Worm (Caenorhabditis elegans) whole organism, midembryonic: ENCODE data around the gene F33H1.4.

ENCODE experiments used
- T22C8.4 ChIP-seq: fragments of 200-800 bp; sonication (Bioruptor generic); IDR thresholded peaks from 2 replicates; pipeline ENCODE4 v1.3.6; 2022; ENCODE audit warnings: missing genetic modification characterization, missing compliant biosample characterization
- cog-1 ChIP-seq: sonication (generic microtip); optimal IDR thresholded peaks from 2 replicates; lab custom pipeline; 2016; ENCODE audit warnings: missing genetic modification characterization, missing compliant biosample characterization
- flt-1 ChIP-seq: fragments of 200-800 bp; sonication (Bioruptor generic); IDR thresholded peaks from 2 replicates; pipeline ENCODE4 v1.3.6; 2022; ENCODE audit warnings: missing genetic modification characterization, missing compliant biosample characterization
- klf-2 ChIP-seq: fragments of 200-800 bp; sonication (Bioruptor generic); conservative IDR thresholded peaks from 2 replicates; pipeline ENCODE4 v1.3.6; 2022; ENCODE audit warnings: missing genetic modification reagents, missing genetic modification characterization, missing compliant biosample characterization
- med-1 ChIP-seq: sonication (generic microtip); optimal IDR thresholded peaks from 2 replicates; lab custom pipeline; 2017; ENCODE audit warnings: missing genetic modification characterization, mild to moderate bottlenecking, missing compliant biosample characterization, antibody characterized with exemption, missing genetic modification reagents; ENCODE audit not compliant: insufficient read depth
- ref-1 ChIP-seq: fragments of 200-800 bp; sonication (Bioruptor generic); conservative IDR thresholded peaks from 2 replicates; pipeline ENCODE4 v1.3.6; 2022; ENCODE audit warnings: missing genetic modification reagents, missing genetic modification characterization, missing compliant biosample characterization
- tab-1 ChIP-seq: fragments of 200-800 bp; sonication (Bioruptor generic); IDR thresholded peaks from 2 replicates; pipeline ENCODE4 v1.3.6; 2022; ENCODE audit warnings: missing genetic modification characterization, missing compliant biosample characterization
- ztf-23 ChIP-seq: fragments of 200-800 bp; sonication (Bioruptor generic); IDR thresholded peaks from 2 replicates; pipeline ENCODE4 v1.3.6; 2022; ENCODE audit warnings: missing genetic modification reagents, missing genetic modification characterization, missing compliant biosample characterization

DNA sequence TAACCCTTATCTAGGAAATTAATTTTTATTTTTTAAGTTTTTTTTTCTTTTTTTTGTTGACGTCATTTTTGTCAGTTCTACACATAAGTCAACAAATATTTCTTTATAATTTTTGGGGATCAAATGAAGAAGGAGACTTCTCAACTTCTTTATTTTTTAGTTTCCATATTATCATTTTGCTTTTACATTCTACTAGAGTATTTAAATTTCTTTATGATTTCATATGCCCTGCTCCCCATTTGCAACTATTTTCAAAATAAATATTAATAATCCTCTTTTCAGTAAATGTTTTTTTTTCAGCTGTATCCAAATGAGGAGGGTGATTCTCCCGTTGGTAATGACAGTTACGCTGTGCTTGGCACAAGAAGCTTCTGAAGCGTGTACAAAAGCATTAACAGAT, 37.1 kb upstream of the F33H1.4 start, which contains the start of gene phg-1:
- TF ChIP-seq cog-1 (tag; lab: Kevin White, UChicago): no peak
- TF ChIP-seq tab-1 (GFP tag; lab: Robert Waterston, UW): no peak
- no peak for TF ChIP-seq klf-2 (GFP tag; lab: Robert Waterston, UW)
- no peak for TF ChIP-seq med-1 (GFP tag; lab: Kevin White, UChicago)
- TF ChIP-seq flt-1 (GFP tag; lab: Robert Waterston, UW): no peak
- TF ChIP-seq ztf-23 (GFP tag; lab: Robert Waterston, UW): no peak
- no peak for TF ChIP-seq ref-1
- no peak for TF ChIP-seq T22C8.4 (GFP tag; lab: Robert Waterston, UW)
